Worm (Caenorhabditis elegans) whole organism, L2 larva: Measurements from ENCODE around the gene F32D8.2.

Experiments
- C34F6.9 ChIP-seq: fragments of 150-350 bp; optimal IDR thresholded peaks from 2 replicates; lab custom pipeline; 2014; ENCODE audit warnings: missing biosample characterization, missing genetic modification characterization
- egl-27 ChIP-seq: sonication (generic microtip); optimal IDR thresholded peaks from 3 replicates; lab custom pipeline; 2017; ENCODE audit warnings: missing biosample characterization, missing genetic modification reagents, missing genetic modification characterization
- elt-3 ChIP-seq: sonication (generic microtip); optimal IDR thresholded peaks from 2 replicates; lab custom pipeline; 2017; ENCODE audit warnings: missing biosample characterization, missing genetic modification characterization
- fos-1 ChIP-seq: fragments of 150-350 bp; optimal IDR thresholded peaks from 2 replicates; lab custom pipeline; 2014; ENCODE audit warnings: missing biosample characterization, missing genetic modification characterization
- lin-11 ChIP-seq: fragments of 150-350 bp; sonication (generic microtip); optimal IDR thresholded peaks from 2 replicates; lab custom pipeline; 2014; ENCODE audit warnings: missing biosample characterization, missing genetic modification characterization, inconsistent platforms, mixed read lengths
- lin-13 ChIP-seq: fragments of 150-350 bp; optimal IDR thresholded peaks from 2 replicates; lab custom pipeline; 2014; ENCODE audit warnings: missing biosample characterization, missing genetic modification reagents, missing genetic modification characterization
- mdl-1 ChIP-seq, 2 experiments: fragments of 150-350 bp in 1 of 2; sonication (generic microtip) in 1 of 2; optimal IDR thresholded peaks; 2 replicates each; lab custom pipeline; 2017; ENCODE audit warnings: missing biosample characterization in 2 of 2, missing genetic modification characterization in 2 of 2
- nhr-23 ChIP-seq: fragments of 150-350 bp; optimal IDR thresholded peaks from 2 replicates; lab custom pipeline; 2014; ENCODE audit warnings: missing biosample characterization, missing genetic modification reagents, missing genetic modification characterization
- nhr-237 ChIP-seq: fragments of 150-350 bp; optimal IDR thresholded peaks from 2 replicates; lab custom pipeline; 2014; ENCODE audit warnings: missing biosample characterization, missing genetic modification characterization
- nhr-25 ChIP-seq: fragments of 150-350 bp; sonication (generic microtip); optimal IDR thresholded peaks from 3 replicates; lab custom pipeline; 2014; ENCODE audit warnings: missing biosample characterization, missing genetic modification characterization
- nhr-77 ChIP-seq: fragments of 150-350 bp; optimal IDR thresholded peaks from 2 replicates; lab custom pipeline; 2014; ENCODE audit warnings: missing biosample characterization, missing genetic modification characterization
- zag-1 ChIP-seq: fragments of 150-350 bp; optimal IDR thresholded peaks from 2 replicates; lab custom pipeline; 2014; ENCODE audit warnings: missing biosample characterization, missing genetic modification characterization
- ztf-11 ChIP-seq: sonication (generic microtip); optimal IDR thresholded peaks from 2 replicates; lab custom pipeline; 2017; ENCODE audit warnings: missing biosample characterization, missing genetic modification characterization
- ztf-4 ChIP-seq: fragments of 150-350 bp; optimal IDR thresholded peaks from 2 replicates; lab custom pipeline; 2014; ENCODE audit warnings: missing biosample characterization, missing genetic modification characterization

DNA sequence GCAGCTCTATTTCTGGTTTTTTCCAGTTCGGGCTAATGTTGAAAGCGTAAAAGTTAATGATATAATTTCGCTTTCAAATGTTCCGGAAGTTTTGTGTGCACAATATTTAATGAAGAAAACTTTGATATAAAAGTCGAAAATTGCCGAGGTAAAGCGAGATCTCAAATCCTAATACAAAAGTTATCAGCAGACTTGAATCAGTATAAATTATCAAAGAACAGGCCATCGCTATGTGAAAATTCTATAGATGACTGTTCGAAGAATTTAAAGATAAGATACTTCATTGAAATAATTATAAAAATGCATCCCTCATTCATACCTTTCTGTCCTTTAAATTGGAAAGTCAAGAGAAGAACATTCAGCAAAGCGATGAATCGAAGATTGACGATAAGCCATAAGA is 36.7 kb upstream of the F32D8.2 start, which contains the start of gene C29A12.6:
- TF ChIP-seq lin-13 (GFP tag; lab: Kevin White, UChicago) (no peak), nhr-237 (tag; lab: Kevin White, UChicago) (no peak), C34F6.9 (tag; lab: Kevin White, UChicago) (no peak), zag-1 (tag; lab: Kevin White, UChicago) (no peak), nhr-25 (tag; lab: Kevin White, UChicago) (no peak), egl-27 (tag; lab: Kevin White, UChicago) (no peak), lin-11 (tag; lab: Kevin White, UChicago) (no peak), ztf-4 (no peak), fos-1 (no peak), nhr-77 (tag; lab: Kevin White, UChicago) (no peak), nhr-23 (tag; lab: Kevin White, UChicago) (no peak), elt-3 (no peak), ztf-11 (tag; lab: Kevin White, UChicago) (no peak), mdl-1 (tag; optimal IDR thresholded peaks at IDR 0.05; lab: Kevin White, UChicago) (no peak)
